Fruit fly (Drosophila melanogaster) whole organism, pupa: ENCODE data around the gene CG43246.
A peak's percentile ranks its signal among the peaks of the same experiment; 100 is the strongest.

ENCODE experiments used
- CG10348 ChIP-seq: fragments of 200-800 bp; sonication (Bioruptor generic); IDR thresholded peaks from 2 replicates; pipeline ENCODE4 v1.3.6; 2022; ENCODE audit warnings: missing biosample characterization, missing genetic modification characterization
- CG12605 ChIP-seq: fragments of 200-800 bp; sonication (Bioruptor generic); IDR thresholded peaks from 2 replicates; pipeline ENCODE4 v1.3.6; 2022; ENCODE audit warnings: missing biosample characterization, missing genetic modification characterization
- CG13204 ChIP-seq: fragments of 200-800 bp; sonication (Bioruptor generic); optimal IDR thresholded peaks from 2 replicates; lab custom pipeline; 2018; ENCODE audit warnings: missing biosample characterization, mild to moderate bottlenecking, missing genetic modification characterization, moderate library complexity
- CG14655 ChIP-seq: fragments of 200-800 bp; sonication (Bioruptor generic); optimal IDR thresholded peaks from 3 replicates; lab custom pipeline; 2017; ENCODE audit warnings: mild to moderate bottlenecking, missing biosample characterization, missing genetic modification reagents, missing genetic modification characterization
- CG15710 ChIP-seq: fragments of 200-800 bp; sonication (Bioruptor generic); optimal IDR thresholded peaks from 2 replicates; lab custom pipeline; 2018; ENCODE audit warnings: missing biosample characterization, mild to moderate bottlenecking, missing genetic modification characterization, moderate library complexity
- CG17806 ChIP-seq: fragments of 200-800 bp; sonication (Bioruptor generic); optimal IDR thresholded peaks from 2 replicates; lab custom pipeline; 2018; ENCODE audit warnings: missing biosample characterization, mild to moderate bottlenecking, missing genetic modification characterization, moderate library complexity
- CG32121 ChIP-seq: fragments of 200-800 bp; sonication (Bioruptor generic); IDR thresholded peaks from 2 replicates; pipeline ENCODE4 v1.3.6; 2022; ENCODE audit warnings: missing biosample characterization, missing genetic modification characterization
- CG34367 ChIP-seq: fragments of 200-800 bp; sonication (Bioruptor generic); optimal IDR thresholded peaks from 2 replicates; lab custom pipeline; 2018; ENCODE audit warnings: missing biosample characterization, mild to moderate bottlenecking, missing genetic modification characterization
- CG4496 ChIP-seq: fragments of 200-800 bp; sonication (Bioruptor generic); IDR thresholded peaks from 3 replicates; pipeline ENCODE4 v1.3.6; 2022; ENCODE audit warnings: missing biosample characterization, missing genetic modification characterization
- CG8159 ChIP-seq: fragments of 200-800 bp; sonication (Bioruptor generic); optimal IDR thresholded peaks from 3 replicates; lab custom pipeline; 2018; ENCODE audit warnings: missing biosample characterization, mild to moderate bottlenecking, missing genetic modification characterization, moderate library complexity
- CG8301 ChIP-seq: fragments of 200-800 bp; sonication (Bioruptor generic); optimal IDR thresholded peaks from 2 replicates; lab custom pipeline; 2018; ENCODE audit warnings: missing biosample characterization, mild to moderate bottlenecking, missing genetic modification characterization
- CG9948 ChIP-seq: fragments of 200-800 bp; sonication (Bioruptor generic); optimal IDR thresholded peaks from 2 replicates; lab custom pipeline; 2018; ENCODE audit warnings: missing biosample characterization, mild to moderate bottlenecking, missing genetic modification characterization, moderate library complexity
- D1 ChIP-seq: fragments of 200-800 bp; sonication (Bioruptor generic); optimal IDR thresholded peaks from 2 replicates; lab custom pipeline; 2018; ENCODE audit warnings: missing biosample characterization, mild to moderate bottlenecking, missing genetic modification characterization, moderate library complexity
- EcR ChIP-seq: fragments of 200-800 bp; sonication (Bioruptor generic); optimal IDR thresholded peaks from 3 replicates; lab custom pipeline; 2019; ENCODE audit warnings: missing biosample characterization, missing genetic modification characterization, mild to moderate bottlenecking, moderate library complexity, missing genetic modification reagents
- Ets98B ChIP-seq: fragments of 200-800 bp; sonication (Bioruptor generic); IDR thresholded peaks from 2 replicates; pipeline ENCODE4 v1.3.6; 2022; ENCODE audit warnings: missing biosample characterization, missing genetic modification characterization
- Pif1A ChIP-seq: fragments of 200-800 bp; sonication (Bioruptor generic); optimal IDR thresholded peaks from 3 replicates; lab custom pipeline; 2016; ENCODE audit warnings: missing biosample characterization, missing genetic modification characterization
- Pif1B ChIP-seq: fragments of 200-800 bp; sonication (Bioruptor generic); optimal IDR thresholded peaks from 3 replicates; lab custom pipeline; 2016; ENCODE audit warnings: missing biosample characterization, missing genetic modification characterization
- Snoo ChIP-seq: fragments of 200-800 bp; sonication (Bioruptor generic); optimal IDR thresholded peaks from 3 replicates; lab custom pipeline; 2017; ENCODE audit warnings: missing biosample characterization, mild to moderate bottlenecking, missing genetic modification characterization, inconsistent platforms
- fd96Ca ChIP-seq: fragments of 200-800 bp; sonication (Bioruptor generic); IDR thresholded peaks from 3 replicates; pipeline ENCODE4 v1.3.6; 2022; ENCODE audit warnings: missing biosample characterization, missing genetic modification characterization
- gl ChIP-seq: fragments of 200-800 bp; sonication (Bioruptor generic); optimal IDR thresholded peaks from 2 replicates; lab custom pipeline; 2018; ENCODE audit warnings: missing biosample characterization, mild to moderate bottlenecking, missing genetic modification characterization
- rn ChIP-seq: fragments of 200-800 bp; sonication (Bioruptor generic); IDR thresholded peaks from 2 replicates; pipeline ENCODE4 v1.3.6; 2022; ENCODE audit warnings: missing biosample characterization, missing genetic modification characterization

CG43246 gene

dm6 chr3L:14517525-14517924 lies 18.9 kb upstream of the CG43246 start, which contains the start of gene CG9592:
Gene CG9592 (plus strand): TSS chr3L:14517825.
- TF ChIP-seq gl (tag; lab: Kevin White, UChicago) (no peak), CG15710 (tag; lab: Kevin White, UChicago) (no peak), rn (GFP tag; lab: Robert Waterston, UW) (no peak), CG32121 (GFP tag; lab: Robert Waterston, UW) (no peak), CG10348 (GFP tag; lab: Robert Waterston, UW) (no peak), D1 (no peak), Ets98B (GFP tag; lab: Robert Waterston, UW) (no peak), CG8159 (tag; lab: Kevin White, UChicago) (no peak), CG8301 (tag; lab: Kevin White, UChicago) (no peak), CG9948 (tag; lab: Kevin White, UChicago) (no peak), CG4496 (no peak), CG12605 (GFP tag; lab: Robert Waterston, UW) (no peak), Pif1A (no peak), Pif1B (no peak), fd96Ca (no peak), CG14655 (GFP tag; lab: Kevin White, UChicago) (no peak), CG17806 (tag; lab: Kevin White, UChicago) (no peak), CG13204 (GFP tag; lab: Kevin White, UChicago) (no peak), EcR (GFP tag; lab: Kevin White, UChicago) (no peak), CG34367 (tag; lab: Kevin White, UChicago) (no peak)

dm6 chr3L:14521590-14521989 lies 14.8 kb upstream of the CG43246 start, which contains the start of gene CG4613:
Gene CG4613 (minus strand): TSS chr3L:14521690.
- TF ChIP-seq CG34367 (tag; lab: Kevin White, UChicago) (no peak), fd96Ca (no peak), D1 (no peak), Snoo (tag; lab: Kevin White, UChicago) (no peak), CG12605 (GFP tag; lab: Robert Waterston, UW) (no peak), CG8159 (tag; lab: Kevin White, UChicago) (no peak), CG4496 (no peak), CG8301 (tag; lab: Kevin White, UChicago) (no peak), CG15710 (tag; lab: Kevin White, UChicago) (no peak), CG10348 (GFP tag; lab: Robert Waterston, UW) (no peak), Pif1B (no peak), CG14655 (GFP tag; lab: Kevin White, UChicago) (no peak), rn (GFP tag; lab: Robert Waterston, UW) (no peak), CG13204 (GFP tag; lab: Kevin White, UChicago) (no peak), CG32121 (GFP tag; lab: Robert Waterston, UW) (no peak), EcR (GFP tag; lab: Kevin White, UChicago) (no peak), Ets98B (GFP tag; lab: Robert Waterston, UW) (no peak), CG9948 (tag; lab: Kevin White, UChicago) (no peak)
- TF ChIP-seq, all 21 proteins: peak for 0

DNA sequence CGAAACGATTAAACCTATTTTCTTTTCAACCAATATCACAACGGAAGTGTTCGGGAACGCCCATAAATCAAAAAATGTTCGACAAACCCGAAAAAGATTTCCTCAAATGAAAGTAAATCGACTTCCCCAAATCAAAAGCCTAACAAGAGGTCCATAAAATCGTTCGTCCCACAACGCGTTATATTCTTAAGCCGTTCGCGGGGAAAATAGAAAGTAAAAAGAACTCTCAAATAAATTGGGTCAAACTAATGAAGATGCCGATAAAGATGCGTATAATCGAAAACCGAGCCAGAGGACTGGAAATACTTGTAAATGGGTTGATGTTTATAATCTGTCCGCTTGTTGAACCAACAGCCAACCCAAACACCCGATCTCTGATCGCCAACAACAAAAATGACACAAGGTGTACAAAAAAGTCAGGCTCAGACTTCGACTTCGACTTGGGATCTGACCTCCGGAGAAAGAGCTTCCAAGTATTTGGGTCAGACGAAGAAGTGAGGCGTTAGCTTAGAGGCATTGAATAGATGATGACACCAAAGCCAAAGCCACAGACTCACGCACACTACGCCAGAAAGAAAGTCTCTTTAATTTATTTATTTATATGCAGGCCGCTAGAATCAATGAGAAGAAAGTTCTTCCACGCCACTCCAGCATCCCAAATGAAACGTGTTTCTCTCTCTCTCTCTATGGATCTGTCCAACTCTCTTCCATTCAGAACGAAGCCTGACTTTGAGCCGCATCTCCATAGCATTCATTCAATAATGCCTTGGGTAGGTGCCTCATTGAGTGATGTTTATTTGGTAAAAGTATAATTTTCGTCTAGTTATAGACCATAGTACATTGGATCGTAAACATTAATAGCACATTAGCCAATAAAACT lies 13.7 kb upstream of the CG43246 start:
- TF ChIP-seq CG12605 (GFP tag; lab: Robert Waterston, UW) (no peak), CG8159 (tag; lab: Kevin White, UChicago) (no peak), CG4496 (no peak), D1 (no peak), CG17806 (tag; lab: Kevin White, UChicago) (no peak), CG15710 (tag; lab: Kevin White, UChicago) (no peak), Snoo (tag; lab: Kevin White, UChicago) (no peak), CG32121 (GFP tag; lab: Robert Waterston, UW) (no peak), Ets98B (GFP tag; lab: Robert Waterston, UW) (no peak), CG14655 (GFP tag; lab: Kevin White, UChicago) (no peak), rn (GFP tag; lab: Robert Waterston, UW) (no peak), fd96Ca (no peak), CG8301 (tag; lab: Kevin White, UChicago) (no peak), CG13204 (GFP tag; lab: Kevin White, UChicago) (no peak), CG9948 (tag; lab: Kevin White, UChicago) (no peak), CG34367 (tag; lab: Kevin White, UChicago) (no peak), EcR (GFP tag; lab: Kevin White, UChicago) (no peak), Pif1A (no peak)

DNA sequence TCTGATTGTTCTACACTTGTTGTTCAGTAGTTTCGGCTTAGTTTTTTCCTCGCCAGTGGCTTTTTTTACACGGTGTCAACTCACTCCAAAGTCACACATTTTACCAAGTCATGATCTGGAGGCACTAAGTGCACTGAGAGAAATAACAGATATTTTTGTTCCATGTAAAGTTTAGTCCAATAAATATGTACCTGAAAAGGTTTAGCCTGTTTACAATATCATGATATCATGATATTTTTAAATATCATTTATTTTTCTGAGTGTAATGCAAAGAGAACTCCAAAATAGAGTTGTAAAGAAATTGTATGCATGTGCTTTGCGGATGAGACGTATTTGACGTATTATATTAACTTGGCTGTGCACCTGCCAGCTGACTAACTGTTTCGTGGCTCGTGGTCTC lies 4.6 kb upstream of the CG43246 start:
- peak; percentile 6 for TF ChIP-seq CG14655 (GFP tag; lab: Kevin White, UChicago)
- TF ChIP-seq CG15710 (tag; lab: Kevin White, UChicago): no peak
- no peak for TF ChIP-seq Snoo (tag; lab: Kevin White, UChicago)
- TF ChIP-seq D1: no peak
- TF ChIP-seq rn (GFP tag; lab: Robert Waterston, UW): no peak
- TF ChIP-seq CG9948 (tag; lab: Kevin White, UChicago): no peak
- no peak for TF ChIP-seq CG12605 (GFP tag; lab: Robert Waterston, UW)
- no peak for TF ChIP-seq CG17806 (tag; lab: Kevin White, UChicago)
- no peak for TF ChIP-seq CG4496
- no peak for TF ChIP-seq CG32121 (GFP tag; lab: Robert Waterston, UW)
- peak; percentile 28 for TF ChIP-seq CG8301 (tag; lab: Kevin White, UChicago)

dm6 chr3L:14533110-14533509 lies 3.3 kb upstream of the CG43246 start:
- no peak for TF ChIP-seq CG12605 (GFP tag; lab: Robert Waterston, UW)
- TF ChIP-seq CG32121 (GFP tag; lab: Robert Waterston, UW): no peak
- no peak for TF ChIP-seq CG8159 (tag; lab: Kevin White, UChicago)
- TF ChIP-seq gl (tag; lab: Kevin White, UChicago): no peak
- no peak for TF ChIP-seq Pif1B
- no peak for TF ChIP-seq CG15710 (tag; lab: Kevin White, UChicago)
- no peak for TF ChIP-seq EcR (GFP tag; lab: Kevin White, UChicago)
- TF ChIP-seq CG17806 (tag; lab: Kevin White, UChicago): no peak
- no peak for TF ChIP-seq fd96Ca
- TF ChIP-seq CG14655 (GFP tag; lab: Kevin White, UChicago): no peak
- TF ChIP-seq CG4496: no peak
- no peak for TF ChIP-seq CG10348 (GFP tag; lab: Robert Waterston, UW)
- no peak for TF ChIP-seq Pif1A
- TF ChIP-seq D1: no peak
